Fruit fly (Drosophila melanogaster) whole organism, embryonic: ENCODE data around the gene RpL35A.

ENCODE experiments used
- Abd-B ChIP-seq: fragments of 200-800 bp; sonication (Bioruptor generic); optimal IDR thresholded peaks from 2 replicates; lab custom pipeline; 2018; ENCODE audit warnings: missing biosample characterization, mild to moderate bottlenecking, missing genetic modification characterization, moderate library complexity
- Antp ChIP-seq: fragments of 200-800 bp; sonication (Bioruptor generic); optimal IDR thresholded peaks from 3 replicates; lab custom pipeline; 2016; ENCODE audit warnings: missing biosample characterization, missing genetic modification characterization
- Asciz ChIP-seq: fragments of 200-800 bp; sonication (Bioruptor generic); optimal IDR thresholded peaks from 2 replicates; lab custom pipeline; 2017; ENCODE audit warnings: missing biosample characterization, mild to moderate bottlenecking, missing genetic modification characterization, missing genetic modification reagents
- B-H1 ChIP-seq: fragments of 200-800 bp; sonication (Bioruptor generic); IDR thresholded peaks from 3 replicates; pipeline ENCODE4 v1.3.6; 2022; ENCODE audit warnings: missing biosample characterization, missing genetic modification characterization
- B-H2 ChIP-seq: fragments of 200-800 bp; sonication (Bioruptor generic); optimal IDR thresholded peaks from 2 replicates; lab custom pipeline; 2018; ENCODE audit warnings: missing biosample characterization, mild to moderate bottlenecking, missing genetic modification characterization
- CG11085 ChIP-seq: fragments of 200-800 bp; sonication (Bioruptor generic); IDR thresholded peaks from 2 replicates; pipeline ENCODE4 v1.3.6; 2022; ENCODE audit warnings: missing biosample characterization, missing genetic modification characterization
- CG12391 ChIP-seq: fragments of 200-800 bp; sonication (Bioruptor generic); optimal IDR thresholded peaks from 3 replicates; lab custom pipeline; 2018; ENCODE audit warnings: missing biosample characterization, mild to moderate bottlenecking, missing genetic modification characterization, moderate library complexity
- CG14014 ChIP-seq: fragments of 200-800 bp; sonication (Bioruptor generic); IDR thresholded peaks from 2 replicates; pipeline ENCODE4 v1.3.6; 2022; ENCODE audit warnings: missing biosample characterization, missing genetic modification characterization
- CG16813 ChIP-seq: fragments of 200-800 bp; sonication (Bioruptor generic); IDR thresholded peaks from 3 replicates; pipeline ENCODE4 v1.3.6; 2022; ENCODE audit warnings: missing biosample characterization, missing genetic modification characterization; ENCODE audit not compliant: partially characterized antibody
- CG17385 ChIP-seq: fragments of 200-800 bp; sonication (Bioruptor generic); optimal IDR thresholded peaks from 3 replicates; lab custom pipeline; 2018; ENCODE audit warnings: missing biosample characterization, mild to moderate bottlenecking, missing genetic modification characterization
- CG17612 ChIP-seq: fragments of 200-800 bp; sonication (Bioruptor generic); IDR thresholded peaks from 2 replicates; pipeline ENCODE4 v1.3.6; 2022; ENCODE audit warnings: missing biosample characterization, missing genetic modification characterization
- CG17802 ChIP-seq: fragments of 200-800 bp; sonication (Bioruptor generic); optimal IDR thresholded peaks from 2 replicates; lab custom pipeline; 2018; ENCODE audit warnings: missing biosample characterization, mild to moderate bottlenecking, missing genetic modification characterization, moderate library complexity
- CG2129 ChIP-seq: fragments of 200-800 bp; sonication (Bioruptor generic); IDR thresholded peaks from 2 replicates; pipeline ENCODE4 v1.3.6; 2022; ENCODE audit warnings: missing biosample characterization, missing genetic modification characterization; ENCODE audit not compliant: partially characterized antibody
- CG30403 ChIP-seq: fragments of 200-800 bp; sonication (Bioruptor generic); optimal IDR thresholded peaks from 3 replicates; lab custom pipeline; 2016; ENCODE audit warnings: missing biosample characterization, missing genetic modification characterization
- CG30431 ChIP-seq: fragments of 200-800 bp; sonication (Bioruptor generic); optimal IDR thresholded peaks from 2 replicates; lab custom pipeline; 2017; ENCODE audit warnings: missing biosample characterization, missing genetic modification characterization
- CG32767 ChIP-seq: fragments of 200-800 bp; sonication (Bioruptor generic); IDR thresholded peaks from 2 replicates; pipeline ENCODE4 v1.3.6; 2022; ENCODE audit warnings: missing biosample characterization, missing genetic modification characterization
- CG33213 ChIP-seq: fragments of 200-800 bp; sonication (Bioruptor generic); optimal IDR thresholded peaks from 3 replicates; lab custom pipeline; 2016; ENCODE audit warnings: missing biosample characterization, missing genetic modification characterization
- CG34376 ChIP-seq: fragments of 200-800 bp; sonication (Bioruptor generic); optimal IDR thresholded peaks from 2 replicates; lab custom pipeline; 2018; ENCODE audit warnings: missing biosample characterization, mild to moderate bottlenecking, missing genetic modification characterization
- CG4404 ChIP-seq: fragments of 200-800 bp; sonication (Bioruptor generic); IDR thresholded peaks from 2 replicates; pipeline ENCODE4 v1.3.6; 2022; ENCODE audit warnings: missing biosample characterization, missing genetic modification characterization
- CG6791 ChIP-seq: fragments of 200-800 bp; sonication (Bioruptor generic); IDR thresholded peaks from 3 replicates; pipeline ENCODE4 v1.3.6; 2022; ENCODE audit warnings: missing biosample characterization, missing genetic modification characterization; ENCODE audit not compliant: partially characterized antibody
- CG7987 ChIP-seq: fragments of 200-800 bp; sonication (Bioruptor generic); optimal IDR thresholded peaks from 2 replicates; lab custom pipeline; 2018; ENCODE audit warnings: missing biosample characterization, mild to moderate bottlenecking, missing genetic modification characterization, moderate library complexity
- CG8944 ChIP-seq: fragments of 200-800 bp; sonication (Bioruptor generic); optimal IDR thresholded peaks from 3 replicates; lab custom pipeline; 2016; ENCODE audit warnings: missing biosample characterization, missing genetic modification characterization
- D19A ChIP-seq: fragments of 200-800 bp; optimal IDR thresholded peaks from 3 replicates; lab custom pipeline; 2019; ENCODE audit warnings: missing biosample characterization, mild to moderate bottlenecking, missing genetic modification characterization, moderate library complexity
- Dad ChIP-seq: fragments of 200-800 bp; sonication (Bioruptor generic); optimal IDR thresholded peaks from 3 replicates; lab custom pipeline; 2016; ENCODE audit warnings: missing biosample characterization, missing genetic modification characterization
- Dip2 ChIP-seq: fragments of 200-800 bp; sonication (Bioruptor generic); IDR thresholded peaks from 2 replicates; pipeline ENCODE4 v1.3.6; 2022; ENCODE audit warnings: missing biosample characterization, missing genetic modification characterization
- Gug ChIP-seq: fragments of 200-800 bp; sonication (Bioruptor generic); IDR thresholded peaks from 4 replicates; pipeline ENCODE4 v1.3.6; 2022; ENCODE audit warnings: missing biosample characterization, missing genetic modification characterization
- HLHmδ ChIP-seq: fragments of 200-800 bp; sonication (Bioruptor generic); optimal IDR thresholded peaks from 2 replicates; lab custom pipeline; 2018; ENCODE audit warnings: missing biosample characterization, mild to moderate bottlenecking, missing genetic modification characterization, moderate library complexity
- Hr39 ChIP-seq: fragments of >200 bp; optimal IDR thresholded peaks from 2 replicates; lab custom pipeline; 2017
- Med ChIP-seq: fragments of 200-800 bp; sonication (Bioruptor generic); peaks from one replicate; lab custom pipeline; 2016; ENCODE audit warnings: missing biosample characterization, missing genetic modification characterization, mild to moderate bottlenecking, inconsistent platforms, moderate library complexity
- Oli ChIP-seq: fragments of 200-800 bp; sonication (Bioruptor generic); optimal IDR thresholded peaks from 2 replicates; lab custom pipeline; 2018; ENCODE audit warnings: missing biosample characterization, mild to moderate bottlenecking, missing genetic modification characterization, moderate library complexity
- Opbp ChIP-seq: fragments of 200-800 bp; sonication (Bioruptor generic); IDR thresholded peaks from 3 replicates; pipeline ENCODE4 v1.3.6; 2022; ENCODE audit warnings: missing biosample characterization, missing genetic modification characterization; ENCODE audit not compliant: partially characterized antibody
- Rfx ChIP-seq: fragments of 200-800 bp; sonication (Bioruptor generic); IDR thresholded peaks from 2 replicates; pipeline ENCODE4 v1.3.6; 2022; ENCODE audit warnings: missing biosample characterization, missing genetic modification characterization
- Sry-β ChIP-seq: fragments of 200-800 bp; sonication (Bioruptor generic); optimal IDR thresholded peaks from 2 replicates; lab custom pipeline; 2018; ENCODE audit warnings: missing biosample characterization, mild to moderate bottlenecking, missing genetic modification characterization, moderate library complexity
- YL-1 ChIP-seq: fragments of 200-800 bp; sonication (Bioruptor generic); optimal IDR thresholded peaks from 3 replicates; lab custom pipeline; 2017; ENCODE audit warnings: missing biosample characterization, mild to moderate bottlenecking, missing genetic modification characterization
- cad ChIP-seq: fragments of >200 bp; optimal IDR thresholded peaks from 2 replicates; lab custom pipeline; 2017; ENCODE audit warnings: missing biosample characterization, missing genetic modification characterization
- dm ChIP-seq: fragments of 200-800 bp; sonication (Bioruptor generic); optimal IDR thresholded peaks from 3 replicates; lab custom pipeline; 2016; ENCODE audit warnings: missing biosample characterization, missing genetic modification characterization
- ems ChIP-seq: fragments of 200-800 bp; sonication (Bioruptor generic); optimal IDR thresholded peaks from 3 replicates; lab custom pipeline; 2016; ENCODE audit warnings: missing biosample characterization, missing genetic modification characterization
- fru ChIP-seq: fragments of >200 bp; optimal IDR thresholded peaks from 2 replicates; lab custom pipeline; 2017
- ftz-f1 ChIP-seq: fragments of 200-800 bp; sonication (Bioruptor generic); optimal IDR thresholded peaks from 2 replicates; lab custom pipeline; 2016; ENCODE audit warnings: missing biosample characterization, missing genetic modification characterization
- gfzf ChIP-seq: fragments of 200-800 bp; sonication (Bioruptor generic); optimal IDR thresholded peaks from 2 replicates; lab custom pipeline; 2016; ENCODE audit warnings: missing biosample characterization, mild to moderate bottlenecking, missing genetic modification characterization, moderate library complexity
- grau ChIP-seq: fragments of 200-800 bp; optimal IDR thresholded peaks from 3 replicates; lab custom pipeline; 2019; ENCODE audit warnings: missing biosample characterization, mild to moderate bottlenecking, missing genetic modification characterization, moderate library complexity
- knrl ChIP-seq: fragments of 200-800 bp; sonication (Bioruptor generic); IDR thresholded peaks from 3 replicates; pipeline ENCODE4 v1.3.6; 2022; ENCODE audit warnings: missing biosample characterization, missing genetic modification characterization; ENCODE audit not compliant: partially characterized antibody
- nom ChIP-seq: fragments of 200-800 bp; sonication (Bioruptor generic); optimal IDR thresholded peaks from 2 replicates; lab custom pipeline; 2017; ENCODE audit warnings: missing biosample characterization, missing genetic modification characterization, mild to moderate bottlenecking, moderate library complexity, missing genetic modification reagents
- p53 ChIP-seq: fragments of 200-800 bp; sonication (Bioruptor generic); optimal IDR thresholded peaks from 2 replicates; lab custom pipeline; 2016; ENCODE audit warnings: missing biosample characterization, missing genetic modification characterization
- peb ChIP-seq: fragments of 200-800 bp; sonication (Bioruptor generic); IDR thresholded peaks from 2 replicates; pipeline ENCODE4 v1.3.6; 2022; ENCODE audit warnings: missing biosample characterization, missing genetic modification characterization
- pros ChIP-seq: fragments of 200-800 bp; sonication (Bioruptor generic); optimal IDR thresholded peaks from 3 replicates; lab custom pipeline; 2019; ENCODE audit warnings: missing biosample characterization, mild to moderate bottlenecking, missing genetic modification characterization, moderate library complexity
- shn ChIP-seq: fragments of 200-800 bp; sonication (Bioruptor generic); optimal IDR thresholded peaks from 3 replicates; lab custom pipeline; 2016; ENCODE audit warnings: missing biosample characterization, missing genetic modification characterization
- sim ChIP-seq: fragments of 200-800 bp; sonication (Bioruptor generic); IDR thresholded peaks from 2 replicates; pipeline ENCODE4 v1.3.6; 2022; ENCODE audit warnings: missing biosample characterization, missing genetic modification characterization
- slou ChIP-seq: fragments of 200-800 bp; sonication (Bioruptor generic); optimal IDR thresholded peaks from 3 replicates; lab custom pipeline; 2016; ENCODE audit warnings: missing biosample characterization, missing genetic modification characterization
- wor ChIP-seq: fragments of 200-800 bp; sonication (Bioruptor generic); IDR thresholded peaks from 2 replicates; pipeline ENCODE4 v1.3.6; 2022; ENCODE audit warnings: missing biosample characterization, missing genetic modification characterization
- z ChIP-seq: fragments of 200-800 bp; sonication (Bioruptor generic); IDR thresholded peaks from 3 replicates; pipeline ENCODE4 v1.3.6; 2022; ENCODE audit warnings: missing biosample characterization, missing genetic modification characterization

Gene RpL35A

dm6 chr3R:5470586-5471283 is 3.8 kb upstream of the RpL35A start, which contains the start of the genes mRpL44 and Snr1 (continued):
- TF ChIP-seq CG6791 (GFP tag; lab: Robert Waterston, UW) (no peak), B-H2 (GFP tag; lab: Kevin White, UChicago) (peak; percentile 71), p53 (GFP tag; lab: Kevin White, UChicago) (no peak), Dad (no peak), CG32767 (GFP tag; lab: Robert Waterston, UW) (0 out of 2 replicates have a peak, but pooled peaks have one; percentile 47), shn (GFP tag; lab: Kevin White, UChicago) (no peak), ftz-f1 (GFP tag; lab: Kevin White, UChicago) (no peak), CG17385 (GFP tag; lab: Kevin White, UChicago) (no peak), slou (GFP tag; lab: Kevin White, UChicago) (no peak), CG12391 (tag; lab: Kevin White, UChicago) (peak; percentile 72), knrl (GFP tag; lab: Robert Waterston, UW) (no peak), CG30431 (GFP tag; lab: Kevin White, UChicago) (no peak), CG17612 (GFP tag; lab: Robert Waterston, UW) (no peak), YL-1 (GFP tag; lab: Kevin White, UChicago) (peak; percentile 85), CG33213 (GFP tag; lab: Kevin White, UChicago) (no peak), Rfx (GFP tag; lab: Robert Waterston, UW) (peak; percentile 51; the same call in 1 of the 2 replicates), fru (lab: Kevin White, UChicago) (no peak), CG16813 (GFP tag; lab: Robert Waterston, UW) (no peak), CG7987 (GFP tag; lab: Kevin White, UChicago) (no peak), peb (no peak), nom (GFP tag; lab: Kevin White, UChicago) (no peak), Hr39 (lab: Kevin White, UChicago) (no peak), Opbp (0 out of 3 replicates have a peak, but pooled peaks have one; percentile 48), Sry-β (GFP tag; lab: Kevin White, UChicago) (peak; percentile 100), grau (tag; lab: Kevin White, UChicago) (peak; percentile 64), Antp (GFP tag; lab: Kevin White, UChicago) (no peak), CG14014 (no peak), CG11085 (GFP tag; lab: Robert Waterston, UW) (no peak), gfzf (GFP tag; lab: Kevin White, UChicago) (no peak), z (GFP tag; lab: Robert Waterston, UW) (no peak), wor (GFP tag; lab: Robert Waterston, UW) (no peak), CG8944 (GFP tag; lab: Kevin White, UChicago) (no peak), pros (GFP tag; lab: Kevin White, UChicago) (no peak), ems (GFP tag; lab: Kevin White, UChicago) (no peak), CG30403 (GFP tag; lab: Kevin White, UChicago) (peak; percentile 50), CG2129 (GFP tag; lab: Robert Waterston, UW) (no peak), Med (GFP tag; lab: Kevin White, UChicago) (peak; percentile 87), CG4404 (no peak), CG34376 (GFP tag; lab: Kevin White, UChicago) (peak; percentile 42), Oli (peak; percentile 28), CG17802 (tag; lab: Kevin White, UChicago) (no peak), dm (GFP tag; lab: Kevin White, UChicago) (no peak), Gug (GFP tag; lab: Robert Waterston, UW) (no peak; the same call in 3 of the 4 replicates), B-H1 (GFP tag; lab: Robert Waterston, UW) (no peak), HLHmδ (GFP tag; lab: Kevin White, UChicago) (no peak), D19A (no peak), Dip2 (GFP tag; lab: Robert Waterston, UW) (no peak), cad (GFP tag; lab: Kevin White, UChicago) (no peak), Abd-B (GFP tag; lab: Kevin White, UChicago) (peak; percentile 40), Asciz (GFP tag; lab: Kevin White, UChicago) (no peak), sim (GFP tag; lab: Robert Waterston, UW) (no peak)
